Worm (Caenorhabditis elegans) whole organism, young adult: ENCODE data around the gene pef-1.

Experiments
- D2030.7 ChIP-seq: fragments of 200-800 bp; sonication (Bioruptor generic); IDR thresholded peaks from 2 replicates; pipeline ENCODE4 v1.3.6; 2022; ENCODE audit warnings: missing genetic modification reagents, missing genetic modification characterization, missing compliant biosample characterization
- F23B12.7 ChIP-seq: sonication (generic microtip); optimal IDR thresholded peaks from 2 replicates; lab custom pipeline; 2017; ENCODE audit warnings: missing genetic modification characterization, mild to moderate bottlenecking, missing compliant biosample characterization, antibody characterized with exemption, moderate library complexity; ENCODE audit not compliant: insufficient read depth
- F39B2.1 ChIP-seq: fragments of 200-800 bp; sonication (Bioruptor generic); IDR thresholded peaks from 2 replicates; pipeline ENCODE4 v1.3.6; 2022; ENCODE audit warnings: missing genetic modification reagents, missing genetic modification characterization, missing compliant biosample characterization
- F52B5.7 ChIP-seq: sonication (generic microtip); optimal IDR thresholded peaks from 2 replicates; lab custom pipeline; 2016; ENCODE audit warnings: mild to moderate bottlenecking, missing genetic modification characterization, missing compliant biosample characterization
- F55B11.4 ChIP-seq: sonication (generic microtip); optimal IDR thresholded peaks from 2 replicates; lab custom pipeline; 2016; ENCODE audit warnings: missing compliant biosample characterization, missing genetic modification characterization, borderline replicate concordance; ENCODE audit not compliant: insufficient read depth
- F57A8.1 ChIP-seq: fragments of 200-800 bp; sonication (Bioruptor generic); optimal IDR thresholded peaks from 2 replicates; lab custom pipeline; 2018; ENCODE audit warnings: mild to moderate bottlenecking, missing genetic modification characterization, moderate library complexity, missing compliant biosample characterization
- Y56A3A.18 ChIP-seq: fragments of 200-800 bp; sonication (Bioruptor generic); IDR thresholded peaks from 2 replicates; pipeline ENCODE4 v1.3.6; 2022; ENCODE audit warnings: missing genetic modification reagents, missing genetic modification characterization, missing compliant biosample characterization
- Y79H2A.3 ChIP-seq: fragments of 200-800 bp; sonication (Bioruptor generic); conservative IDR thresholded peaks from 2 replicates; pipeline ENCODE4 v1.3.6; 2022; ENCODE audit warnings: missing genetic modification reagents, missing genetic modification characterization, missing compliant biosample characterization
- Y95B8A.8 ChIP-seq: fragments of 200-800 bp; sonication (Bioruptor generic); IDR thresholded peaks from 2 replicates; pipeline ENCODE4 v1.3.6; 2022; ENCODE audit warnings: missing genetic modification reagents, missing genetic modification characterization, missing compliant biosample characterization
- ZK185.1 ChIP-seq: sonication (generic microtip); optimal IDR thresholded peaks from 2 replicates; lab custom pipeline; 2016; ENCODE audit warnings: mild to moderate bottlenecking, missing genetic modification characterization, missing compliant biosample characterization; ENCODE audit not compliant: poor library complexity, severe bottlenecking
- akir-1 ChIP-seq: fragments of 200-800 bp; sonication (Bioruptor generic); optimal IDR thresholded peaks from 2 replicates; lab custom pipeline; 2018; ENCODE audit warnings: mild to moderate bottlenecking, missing genetic modification characterization, moderate library complexity, missing compliant biosample characterization
- aptf-3 ChIP-seq: fragments of 200-800 bp; sonication (Bioruptor generic); IDR thresholded peaks from 2 replicates; pipeline ENCODE4 v1.3.6; 2022; ENCODE audit warnings: missing genetic modification characterization, missing compliant biosample characterization
- atf-7 ChIP-seq: sonication (generic microtip); optimal IDR thresholded peaks from 2 replicates; lab custom pipeline; 2017; ENCODE audit warnings: mild to moderate bottlenecking, missing genetic modification characterization, missing compliant biosample characterization
- attf-6 ChIP-seq: fragments of 200-800 bp; sonication (Bioruptor generic); IDR thresholded peaks from 2 replicates; pipeline ENCODE4 v1.3.6; 2022; ENCODE audit warnings: missing genetic modification reagents, missing genetic modification characterization, missing compliant biosample characterization
- bed-1 ChIP-seq: fragments of 200-800 bp; sonication (Bioruptor generic); IDR thresholded peaks from 2 replicates; pipeline ENCODE4 v1.3.6; 2022; ENCODE audit warnings: missing genetic modification reagents, missing genetic modification characterization, missing compliant biosample characterization
- cebp-1 ChIP-seq, 2 experiments: fragments of 200-800 bp in 1 of 2; sonication (Bioruptor generic) in 1 of 2; sonication (generic microtip) in 1 of 2; IDR thresholded peaks in 1 of 2; optimal IDR thresholded peaks in 1 of 2; 2 replicates each; pipeline versions ENCODE4 v1.3.6 to Lab custom; 2017 to 2022; ENCODE audit warnings: missing compliant biosample characterization in 2 of 2, missing genetic modification characterization in 2 of 2, mild to moderate bottlenecking in 1 of 2, missing genetic modification reagents in 1 of 2, moderate library complexity in 1 of 2
- ceh-100 ChIP-seq: fragments of 200-800 bp; sonication (Bioruptor generic); IDR thresholded peaks from 2 replicates; pipeline ENCODE4 v1.3.6; 2022; ENCODE audit warnings: missing genetic modification reagents, missing genetic modification characterization, missing compliant biosample characterization
- ceh-27 ChIP-seq: fragments of 200-800 bp; sonication (Bioruptor generic); optimal IDR thresholded peaks from 2 replicates; lab custom pipeline; 2018; ENCODE audit warnings: mild to moderate bottlenecking, missing genetic modification characterization, moderate library complexity, missing compliant biosample characterization
- dox-1 ChIP-seq: fragments of 200-800 bp; sonication (Bioruptor generic); IDR thresholded peaks from 2 replicates; pipeline ENCODE4 v1.3.6; 2022; ENCODE audit warnings: missing genetic modification reagents, missing genetic modification characterization, missing compliant biosample characterization
- dpl-1 ChIP-seq: fragments of 150-350 bp; optimal IDR thresholded peaks from 2 replicates; lab custom pipeline; 2014; ENCODE audit warnings: missing biosample characterization, missing genetic modification reagents, missing genetic modification characterization
- egl-18 ChIP-seq: fragments of 200-800 bp; sonication (Bioruptor generic); IDR thresholded peaks from 2 replicates; pipeline ENCODE4 v1.3.6; 2022; ENCODE audit warnings: missing genetic modification reagents, missing genetic modification characterization, missing compliant biosample characterization
- egrh-3 ChIP-seq: fragments of 200-800 bp; sonication (Bioruptor generic); IDR thresholded peaks from 2 replicates; pipeline ENCODE4 v1.3.6; 2022; ENCODE audit warnings: missing genetic modification reagents, missing genetic modification characterization, missing compliant biosample characterization
- fkh-3 ChIP-seq: sonication (generic microtip); optimal IDR thresholded peaks from 2 replicates; lab custom pipeline; 2016; ENCODE audit warnings: mild to moderate bottlenecking, missing genetic modification characterization, missing compliant biosample characterization
- hmg-1.2 ChIP-seq: fragments of 200-800 bp; sonication (Bioruptor generic); IDR thresholded peaks from 2 replicates; pipeline ENCODE4 v1.3.6; 2022; ENCODE audit warnings: missing genetic modification reagents, missing genetic modification characterization, missing compliant biosample characterization
- hmg-20 ChIP-seq: fragments of 200-800 bp; sonication (Bioruptor generic); IDR thresholded peaks from 2 replicates; pipeline ENCODE4 v1.3.6; 2022; ENCODE audit warnings: missing genetic modification reagents, missing genetic modification characterization, missing compliant biosample characterization
- hrde-1 ChIP-seq: sonication (generic microtip); optimal IDR thresholded peaks from 2 replicates; lab custom pipeline; 2016; ENCODE audit warnings: missing genetic modification characterization, mild to moderate bottlenecking, missing compliant biosample characterization, moderate library complexity, missing genotype, missing genetic modification reagents, borderline replicate concordance
- lag-1 ChIP-seq: fragments of 200-800 bp; sonication (Bioruptor generic); IDR thresholded peaks from 2 replicates; pipeline ENCODE4 v1.3.6; 2022; ENCODE audit warnings: missing genetic modification reagents, missing genetic modification characterization, missing compliant biosample characterization
- lin-26 ChIP-seq: fragments of 200-800 bp; sonication (Bioruptor generic); IDR thresholded peaks from 2 replicates; pipeline ENCODE4 v1.3.6; 2022; ENCODE audit warnings: missing genetic modification reagents, missing genetic modification characterization, missing compliant biosample characterization
- madf-3 ChIP-seq: fragments of 200-800 bp; sonication (Bioruptor generic); IDR thresholded peaks from 2 replicates; pipeline ENCODE4 v1.3.6; 2022; ENCODE audit warnings: missing genetic modification reagents, missing genetic modification characterization, missing compliant biosample characterization
- mxl-1 ChIP-seq: sonication (generic microtip); optimal IDR thresholded peaks from 2 replicates; lab custom pipeline; 2016; ENCODE audit warnings: missing genetic modification characterization, missing compliant biosample characterization
- pbrm-1 ChIP-seq: fragments of 200-800 bp; sonication (Bioruptor generic); IDR thresholded peaks from 2 replicates; pipeline ENCODE4 v1.3.6; 2022; ENCODE audit warnings: missing genetic modification reagents, missing genetic modification characterization, missing compliant biosample characterization
- pha-4 ChIP-seq: fragments of 150-350 bp; sonication (generic microtip); optimal IDR thresholded peaks from 2 replicates; lab custom pipeline; 2014; ENCODE audit warnings: missing biosample characterization, missing genetic modification reagents, missing genetic modification characterization
- rec-8 ChIP-seq, 2 experiments: sonication (generic microtip); optimal IDR thresholded peaks; 2 replicates each; lab custom pipeline; 2016; ENCODE audit warnings: mild to moderate bottlenecking in 2 of 2, missing genetic modification characterization in 2 of 2, missing genetic modification reagents in 2 of 2, missing genotype in 2 of 2, missing biosample characterization in 1 of 2, missing compliant biosample characterization in 1 of 2, moderate library complexity in 1 of 2
- sea-2 ChIP-seq: fragments of 200-800 bp; sonication (Bioruptor generic); IDR thresholded peaks from 2 replicates; pipeline ENCODE4 v1.3.6; 2022; ENCODE audit warnings: missing genetic modification characterization, missing compliant biosample characterization
- snpc-1.1 ChIP-seq: sonication (generic microtip); optimal IDR thresholded peaks from 2 replicates; lab custom pipeline; 2017; ENCODE audit warnings: missing genetic modification characterization, mild to moderate bottlenecking, missing compliant biosample characterization, antibody characterized with exemption, moderate library complexity, missing genotype, missing genetic modification reagents; ENCODE audit not compliant: insufficient read depth
- snpc-3.4 ChIP-seq: sonication (generic microtip); optimal IDR thresholded peaks from 2 replicates; lab custom pipeline; 2017; ENCODE audit warnings: missing genetic modification characterization, mild to moderate bottlenecking, missing compliant biosample characterization, antibody characterized with exemption, moderate library complexity, missing genotype, missing genetic modification reagents
- snpc-4 ChIP-seq, 5 experiments: fragments of 150-350 bp in 1 of 5; sonication (generic microtip) in 4 of 5; optimal IDR thresholded peaks; 2 replicates each; lab custom pipeline; 2014 to 2018; ENCODE audit warnings: missing genetic modification characterization in 5 of 5, missing biosample characterization in 3 of 5, antibody characterized with exemption in 2 of 5, mild to moderate bottlenecking in 2 of 5, missing compliant biosample characterization in 2 of 5, missing genotype in 2 of 5, moderate library complexity in 2 of 5, missing genetic modification reagents in 1 of 5
- somi-1 ChIP-seq: fragments of 200-800 bp; sonication (Bioruptor generic); optimal IDR thresholded peaks from 2 replicates; lab custom pipeline; 2018; ENCODE audit warnings: mild to moderate bottlenecking, missing genetic modification characterization, missing compliant biosample characterization
- zfh-2 ChIP-seq: fragments of 200-800 bp; sonication (Bioruptor generic); conservative IDR thresholded peaks from 2 replicates; pipeline ENCODE4 v1.3.6; 2022; ENCODE audit warnings: missing genetic modification reagents, missing genetic modification characterization, missing compliant biosample characterization
- ztf-6 ChIP-seq: fragments of 200-800 bp; sonication (Bioruptor generic); IDR thresholded peaks from 2 replicates; pipeline ENCODE4 v1.3.6; 2022; ENCODE audit warnings: missing genetic modification reagents, missing genetic modification characterization, missing compliant biosample characterization

pef-1 gene

DNA sequence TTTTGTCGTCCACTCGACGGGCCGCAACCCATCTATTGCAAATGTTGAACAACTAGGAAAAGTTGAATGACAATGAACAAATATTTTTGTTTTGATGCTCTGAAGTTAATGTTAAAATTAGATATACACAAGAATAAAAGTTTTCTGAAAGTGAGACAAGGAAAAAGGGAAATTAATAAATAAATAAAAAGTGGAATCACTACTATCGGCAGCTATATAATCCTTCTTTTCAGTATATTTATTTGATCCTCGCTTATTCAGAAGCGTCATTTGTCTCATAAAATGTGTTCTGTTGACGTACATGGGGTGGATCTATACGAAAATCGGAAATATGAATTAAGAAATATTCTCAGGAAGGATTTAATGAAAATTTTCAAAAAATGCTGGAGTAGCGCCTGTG is at the start of gene pef-1:
TSS of gene pef-1 (minus strand) at position 101 of the 400 bp plus-strand sequence.
- no peak for TF ChIP-seq hmg-20
- no peak for TF ChIP-seq atf-7 (tag; lab: Kevin White, UChicago)
- no peak for TF ChIP-seq dpl-1
- TF ChIP-seq bed-1 (GFP tag; lab: Robert Waterston, UW), result no peak
- no peak for TF ChIP-seq cebp-1 (GFP tag; IDR thresholded peaks at IDR 0.05; lab: Robert Waterston, UW)
- no peak for TF ChIP-seq cebp-1 (tag; optimal IDR thresholded peaks at IDR 0.05; lab: Kevin White, UChicago)
- TF ChIP-seq sea-2 (GFP tag; lab: Robert Waterston, UW), result no peak
- TF ChIP-seq ceh-100 (GFP tag; lab: Robert Waterston, UW), result no peak
- TF ChIP-seq somi-1 (GFP tag; lab: Kevin White, UChicago), result no peak
- no peak for TF ChIP-seq Y95B8A.8 (GFP tag; lab: Robert Waterston, UW)
- no peak for TF ChIP-seq Y79H2A.3
- no peak for TF ChIP-seq ceh-27 (GFP tag; lab: Kevin White, UChicago)
- no peak for TF ChIP-seq ZK185.1 (tag; lab: Kevin White, UChicago)
- no peak for TF ChIP-seq hrde-1 (tag; lab: Kevin White, UChicago)
- no peak for TF ChIP-seq pha-4 (tag; lab: Kevin White, UChicago)

DNA sequence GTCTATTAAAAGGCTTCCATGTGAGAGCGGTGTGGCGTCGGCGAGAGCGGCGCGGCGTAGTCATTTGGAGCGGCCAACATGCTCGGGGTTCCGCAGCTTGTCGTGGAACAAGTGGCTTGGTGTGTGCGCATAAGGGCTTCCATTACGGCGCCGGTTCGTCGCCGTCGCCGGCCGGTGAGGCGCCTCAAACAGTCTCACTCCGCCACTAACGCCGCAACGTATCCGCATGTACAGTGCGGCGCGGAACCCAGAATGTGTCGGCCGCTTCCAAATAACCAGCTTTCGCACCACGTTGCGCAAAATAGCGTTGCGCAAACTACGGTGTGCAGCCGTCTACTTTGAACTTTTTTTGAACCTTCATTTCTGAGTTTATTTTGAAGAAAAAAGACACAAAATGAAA is 44.8 kb upstream of the pef-1 start:
- TF ChIP-seq snpc-1.1 (tag; lab: Kevin White, UChicago), result peak; percentile 43
- TF ChIP-seq hmg-1.2 (GFP tag; lab: Robert Waterston, UW), result 0 out of 2 replicates have a peak, but pooled peaks have one; percentile 24
- TF ChIP-seq madf-3, result 0 out of 2 replicates have a peak, but pooled peaks have one; percentile 13
- no peak for TF ChIP-seq D2030.7
- TF ChIP-seq zfh-2, result peak; percentile 84
- 0 out of 2 replicates have a peak, but pooled peaks have one; percentile 18 for TF ChIP-seq pbrm-1 (GFP tag; lab: Robert Waterston, UW)
- TF ChIP-seq akir-1, result no peak
- peak; percentile 56; the same call in 1 of the 2 replicates for TF ChIP-seq egrh-3 (GFP tag; lab: Robert Waterston, UW)
- TF ChIP-seq snpc-4 (GFP tag; optimal IDR thresholded peaks at IDR 0.05; lab: Kevin White, UChicago), result no peak
- peak in 1 of 4 experiments; percentile 86 for TF ChIP-seq snpc-4 (tag; optimal IDR thresholded peaks at IDR 0.05; lab: Kevin White, UChicago)

DNA sequence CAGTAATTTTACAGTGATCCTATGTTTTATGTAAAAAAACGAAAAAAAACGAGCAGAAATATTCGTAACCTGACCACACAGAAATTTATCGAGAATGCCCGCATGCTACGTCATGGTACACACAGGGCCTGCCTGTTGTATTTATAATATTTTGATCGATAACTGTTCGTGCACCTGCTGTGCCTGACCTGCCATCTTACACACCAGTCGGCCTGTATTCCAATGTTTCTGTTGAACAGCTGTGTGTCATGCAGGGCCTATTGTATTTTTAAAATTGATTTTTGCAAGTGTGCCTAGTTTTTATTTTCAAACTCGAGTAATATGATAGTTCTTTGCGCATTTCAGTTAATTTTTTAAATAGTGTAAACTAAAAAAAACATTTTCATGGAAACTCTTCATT is 40.1 kb upstream of the pef-1 start:
- TF ChIP-seq rec-8 (tag; optimal IDR thresholded peaks at IDR 0.05; lab: Kevin White, UChicago) (no peak), mxl-1 (no peak), F23B12.7 (tag; lab: Kevin White, UChicago) (no peak), aptf-3 (GFP tag; lab: Robert Waterston, UW) (no peak)

DNA sequence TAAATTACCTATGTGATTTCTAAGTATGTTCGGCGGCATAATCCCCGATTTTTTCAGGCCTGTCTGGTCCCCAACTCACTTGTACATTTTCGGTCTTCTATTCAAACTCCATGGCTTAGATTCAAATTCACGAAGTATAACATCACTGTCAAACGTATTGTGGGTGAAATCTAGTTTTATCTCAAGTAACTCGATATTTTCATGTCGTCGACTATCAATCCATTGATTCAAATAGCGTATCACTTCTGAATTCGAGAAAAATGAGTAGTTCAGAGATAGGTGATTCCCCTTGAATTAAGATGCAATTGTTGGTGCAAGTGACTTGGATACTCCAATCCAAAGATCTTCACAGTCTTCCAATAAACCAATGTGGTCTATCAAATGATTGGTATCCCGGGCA is 38.5 kb upstream of the pef-1 start:
- TF ChIP-seq snpc-4 (GFP tag; optimal IDR thresholded peaks at IDR 0.05; lab: Kevin White, UChicago), result no peak
- no peak for TF ChIP-seq snpc-4 (tag; optimal IDR thresholded peaks at IDR 0.05; lab: Kevin White, UChicago)

- TF ChIP-seq fkh-3 (tag; lab: Kevin White, UChicago), result no peak
- no peak for TF ChIP-seq lag-1 (GFP tag; lab: Robert Waterston, UW)
- TF ChIP-seq F57A8.1, result no peak
- TF ChIP-seq egl-18 (GFP tag; lab: Robert Waterston, UW), result no peak
- TF ChIP-seq Y56A3A.18, result no peak
- no peak for TF ChIP-seq lin-26 (GFP tag; lab: Robert Waterston, UW)
- TF ChIP-seq hmg-1.2 (GFP tag; lab: Robert Waterston, UW), result peak; percentile 40; the same call in 1 of the 2 replicates
- no peak for TF ChIP-seq F52B5.7 (tag; lab: Kevin White, UChicago)
- no peak for TF ChIP-seq F55B11.4 (tag; lab: Kevin White, UChicago)
- TF ChIP-seq snpc-3.4 (tag; lab: Kevin White, UChicago), result no peak
- no peak for TF ChIP-seq F39B2.1 (GFP tag; lab: Robert Waterston, UW)
- no peak for TF ChIP-seq Y79H2A.3
- TF ChIP-seq ztf-6 (GFP tag; lab: Robert Waterston, UW), result no peak
- TF ChIP-seq attf-6 (GFP tag; lab: Robert Waterston, UW), result no peak
- TF ChIP-seq dox-1 (GFP tag; lab: Robert Waterston, UW), result no peak
Observed at ce11 chrIII:961948-962347, 35.8 kb upstream of the pef-1 start, which contains the start of gene fbxa-51. TSS of gene fbxa-51 (plus strand) at chrIII:962269.
